Worm (Caenorhabditis elegans) whole organism, L4 larva: Measurements from ENCODE around the gene AC3.12.

Source experiments
- F26F4.8 ChIP-seq: fragments of 200-800 bp; sonication (Bioruptor generic); conservative IDR thresholded peaks from 2 replicates; pipeline ENCODE4 v1.3.6; 2022; ENCODE audit warnings: missing genetic modification characterization, missing compliant biosample characterization
- Y105C5A.15 ChIP-seq: fragments of 200-800 bp; sonication (Bioruptor generic); IDR thresholded peaks from 2 replicates; pipeline ENCODE4 v1.3.6; 2022; ENCODE audit warnings: missing genetic modification characterization, missing compliant biosample characterization
- ceh-62 ChIP-seq: sonication (generic microtip); optimal IDR thresholded peaks from 2 replicates; lab custom pipeline; 2017; ENCODE audit warnings: missing biosample characterization, missing genetic modification characterization
- dmd-9 ChIP-seq: fragments of 200-800 bp; sonication (Bioruptor generic); IDR thresholded peaks from 2 replicates; pipeline ENCODE4 v1.3.6; 2022; ENCODE audit warnings: missing genetic modification reagents, missing genetic modification characterization, missing compliant biosample characterization
- lin-15B ChIP-seq: fragments of 150-350 bp; sonication (generic microtip); optimal IDR thresholded peaks from 3 replicates; lab custom pipeline; 2014; ENCODE audit warnings: missing biosample characterization, missing genetic modification characterization
- mdl-1 ChIP-seq, 2 experiments: fragments of 150-350 bp in 1 of 2; sonication (generic microtip) in 1 of 2; optimal IDR thresholded peaks; 2 replicates each; lab custom pipeline; 2014 to 2017; ENCODE audit warnings: missing biosample characterization in 2 of 2, missing genetic modification characterization in 2 of 2
- mep-1 ChIP-seq: fragments of 150-350 bp; sonication (generic microtip); optimal IDR thresholded peaks from 3 replicates; lab custom pipeline; 2014; ENCODE audit warnings: missing biosample characterization, missing genetic modification characterization
- nhr-10 ChIP-seq: fragments of 150-350 bp; optimal IDR thresholded peaks from 2 replicates; lab custom pipeline; 2014; ENCODE audit warnings: missing biosample characterization, missing genetic modification characterization
- sdz-12 ChIP-seq: fragments of 200-800 bp; sonication (Bioruptor generic); optimal IDR thresholded peaks from 2 replicates; lab custom pipeline; 2018; ENCODE audit warnings: mild to moderate bottlenecking, missing genetic modification characterization, missing compliant biosample characterization
- snpc-4 ChIP-seq: fragments of 150-350 bp; optimal IDR thresholded peaks from 2 replicates; lab custom pipeline; 2014; ENCODE audit warnings: missing biosample characterization, missing genetic modification characterization
- unc-130 ChIP-seq: sonication (generic microtip); optimal IDR thresholded peaks from 2 replicates; lab custom pipeline; 2016; ENCODE audit warnings: missing genetic modification reagents, missing genetic modification characterization, missing compliant biosample characterization
- unc-62 ChIP-seq, 3 experiments: fragments of 150-350 bp in 1 of 3; sonication (generic microtip); optimal IDR thresholded peaks in 2 of 3; peaks in 1 of 3; 1 replicate in 1 of 3; 2 replicates in 2 of 3; lab custom pipeline; 2014 to 2017; ENCODE audit warnings: missing biosample characterization in 3 of 3, missing genetic modification characterization in 3 of 3, missing genetic modification reagents in 3 of 3, missing genotype in 1 of 3
- zip-2 ChIP-seq: fragments of 150-350 bp; optimal IDR thresholded peaks from 2 replicates; lab custom pipeline; 2014; ENCODE audit warnings: missing biosample characterization, missing genetic modification characterization

- TF ChIP-seq Y105C5A.15, result no peak
- TF ChIP-seq lin-15B (tag; lab: Kevin White, UChicago), result no peak
- TF ChIP-seq mep-1, result no peak
- no peak for TF ChIP-seq zip-2
- TF ChIP-seq ceh-62 (tag; lab: Kevin White, UChicago), result no peak
- TF ChIP-seq unc-130 (GFP tag; lab: Kevin White, UChicago), result no peak
- TF ChIP-seq F26F4.8 (GFP tag; lab: Robert Waterston, UW), result no peak
- peak in 1 of 2 experiments; percentile 68 for TF ChIP-seq unc-62 (GFP tag; optimal IDR thresholded peaks at IDR 0.05 in 1 of 2; lab: Kevin White, UChicago)
- no peak for TF ChIP-seq unc-62 (tag; optimal IDR thresholded peaks at IDR 0.05; lab: Kevin White, UChicago)
- TF ChIP-seq sdz-12 (GFP tag; lab: Kevin White, UChicago), result no peak
- TF ChIP-seq dmd-9 (GFP tag; lab: Robert Waterston, UW), result no peak
- TF ChIP-seq mdl-1 (tag; optimal IDR thresholded peaks at IDR 0.05; lab: Kevin White, UChicago), result no peak
- TF ChIP-seq nhr-10 (tag; lab: Kevin White, UChicago), result no peak
- TF ChIP-seq snpc-4 (tag; lab: Kevin White, UChicago), result no peak
Observed at ce11 chrV:10379761-10380160, 568 bp upstream of the AC3.12 start.
